Worm (Caenorhabditis elegans) whole organism, L2 larva: ENCODE results near the gene ins-8.

Experiments
- C34F6.9 ChIP-seq: fragments of 150-350 bp; optimal IDR thresholded peaks from 2 replicates; lab custom pipeline; 2014; ENCODE audit warnings: missing biosample characterization, missing genetic modification characterization
- R02D3.7 ChIP-seq: fragments of 150-350 bp; optimal IDR thresholded peaks from 2 replicates; lab custom pipeline; 2014; ENCODE audit warnings: missing biosample characterization, missing genetic modification characterization
- Y55F3AM.14 ChIP-seq: fragments of 200-800 bp; sonication (Bioruptor generic); optimal IDR thresholded peaks from 2 replicates; lab custom pipeline; 2018; ENCODE audit warnings: mild to moderate bottlenecking, missing genetic modification characterization, missing compliant biosample characterization
- ZK546.5 ChIP-seq: sonication (generic microtip); optimal IDR thresholded peaks from 2 replicates; lab custom pipeline; 2017; ENCODE audit warnings: missing biosample characterization, missing genetic modification characterization
- alr-1 ChIP-seq: fragments of 150-350 bp; optimal IDR thresholded peaks from 2 replicates; lab custom pipeline; 2014; ENCODE audit warnings: missing biosample characterization, missing genetic modification characterization
- ama-1 ChIP-seq: fragments of 150-350 bp; optimal IDR thresholded peaks from 2 replicates; lab custom pipeline; 2018; ENCODE audit warnings: inconsistent platforms
- ceh-82 ChIP-seq: fragments of 150-350 bp; optimal IDR thresholded peaks from 2 replicates; lab custom pipeline; 2014; ENCODE audit warnings: missing biosample characterization, missing genetic modification characterization
- crh-2 ChIP-seq: sonication (generic microtip); optimal IDR thresholded peaks from 2 replicates; lab custom pipeline; 2017; ENCODE audit warnings: missing biosample characterization, missing genetic modification characterization
- dmd-4 ChIP-seq: sonication (generic microtip); optimal IDR thresholded peaks from 2 replicates; lab custom pipeline; 2017; ENCODE audit warnings: missing biosample characterization, missing genetic modification characterization
- egl-27 ChIP-seq: sonication (generic microtip); optimal IDR thresholded peaks from 3 replicates; lab custom pipeline; 2017; ENCODE audit warnings: missing biosample characterization, missing genetic modification reagents, missing genetic modification characterization
- elt-3 ChIP-seq: sonication (generic microtip); optimal IDR thresholded peaks from 2 replicates; lab custom pipeline; 2017; ENCODE audit warnings: missing biosample characterization, missing genetic modification characterization
- fos-1 ChIP-seq: fragments of 150-350 bp; optimal IDR thresholded peaks from 2 replicates; lab custom pipeline; 2014; ENCODE audit warnings: missing biosample characterization, missing genetic modification characterization
- gmeb-1 ChIP-seq: fragments of 150-350 bp; optimal IDR thresholded peaks from 2 replicates; lab custom pipeline; 2014; ENCODE audit warnings: missing biosample characterization, missing genetic modification characterization
- lin-11 ChIP-seq: fragments of 150-350 bp; sonication (generic microtip); optimal IDR thresholded peaks from 2 replicates; lab custom pipeline; 2014; ENCODE audit warnings: missing biosample characterization, missing genetic modification characterization, inconsistent platforms, mixed read lengths
- lin-13 ChIP-seq: fragments of 150-350 bp; optimal IDR thresholded peaks from 2 replicates; lab custom pipeline; 2014; ENCODE audit warnings: missing biosample characterization, missing genetic modification reagents, missing genetic modification characterization
- lin-39 ChIP-seq: fragments of 150-350 bp; optimal IDR thresholded peaks from 2 replicates; lab custom pipeline; 2014; ENCODE audit warnings: missing biosample characterization, missing genetic modification reagents, missing genetic modification characterization
- lsy-2 ChIP-seq, 2 experiments: fragments of 150-350 bp in 1 of 2; sonication (generic microtip) in 1 of 2; optimal IDR thresholded peaks; 2 replicates each; lab custom pipeline; 2014 to 2017; ENCODE audit warnings: missing biosample characterization in 2 of 2, missing genetic modification characterization in 2 of 2
- mab-5 ChIP-seq: fragments of 150-350 bp; optimal IDR thresholded peaks from 2 replicates; lab custom pipeline; 2014; ENCODE audit warnings: missing biosample characterization, missing genetic modification characterization
- mdl-1 ChIP-seq, 2 experiments: fragments of 150-350 bp in 1 of 2; sonication (generic microtip) in 1 of 2; optimal IDR thresholded peaks; 2 replicates each; lab custom pipeline; 2017; ENCODE audit warnings: missing biosample characterization in 2 of 2, missing genetic modification characterization in 2 of 2
- nhr-10 ChIP-seq: sonication (generic microtip); optimal IDR thresholded peaks from 2 replicates; lab custom pipeline; 2017; ENCODE audit warnings: missing biosample characterization, missing genetic modification characterization
- nhr-11 ChIP-seq: fragments of 150-350 bp; optimal IDR thresholded peaks from 2 replicates; lab custom pipeline; 2014; ENCODE audit warnings: missing biosample characterization, missing genetic modification characterization
- nhr-12 ChIP-seq: fragments of 150-350 bp; optimal IDR thresholded peaks from 2 replicates; lab custom pipeline; 2014; ENCODE audit warnings: missing biosample characterization, missing genetic modification characterization
- nhr-21 ChIP-seq: fragments of 150-350 bp; optimal IDR thresholded peaks from 2 replicates; lab custom pipeline; 2014; ENCODE audit warnings: missing biosample characterization, missing genetic modification characterization
- nhr-23 ChIP-seq: fragments of 150-350 bp; optimal IDR thresholded peaks from 2 replicates; lab custom pipeline; 2014; ENCODE audit warnings: missing biosample characterization, missing genetic modification reagents, missing genetic modification characterization
- nhr-25 ChIP-seq: fragments of 150-350 bp; sonication (generic microtip); optimal IDR thresholded peaks from 3 replicates; lab custom pipeline; 2014; ENCODE audit warnings: missing biosample characterization, missing genetic modification characterization
- nhr-77 ChIP-seq: fragments of 150-350 bp; optimal IDR thresholded peaks from 2 replicates; lab custom pipeline; 2014; ENCODE audit warnings: missing biosample characterization, missing genetic modification characterization
- peb-1 ChIP-seq: fragments of 150-350 bp; optimal IDR thresholded peaks from 2 replicates; lab custom pipeline; 2014; ENCODE audit warnings: missing biosample characterization, missing genetic modification characterization
- sem-4 ChIP-seq: fragments of 150-350 bp; optimal IDR thresholded peaks from 2 replicates; lab custom pipeline; 2014; ENCODE audit warnings: missing biosample characterization, missing genetic modification reagents, missing genetic modification characterization
- skn-1 ChIP-seq: sonication (generic microtip); optimal IDR thresholded peaks from 2 replicates; lab custom pipeline; 2017; ENCODE audit warnings: missing biosample characterization, missing genetic modification characterization
- sma-3 ChIP-seq: sonication (generic microtip); optimal IDR thresholded peaks from 2 replicates; lab custom pipeline; 2016; ENCODE audit warnings: missing genetic modification reagents, missing genetic modification characterization, missing compliant biosample characterization
- sma-9 ChIP-seq, 2 experiments: fragments of 150-350 bp in 1 of 2; sonication (generic microtip) in 1 of 2; optimal IDR thresholded peaks; 2 replicates each; lab custom pipeline; 2014 to 2016; ENCODE audit warnings: missing genetic modification characterization in 2 of 2, mild to moderate bottlenecking in 1 of 2, missing biosample characterization in 1 of 2, missing compliant biosample characterization in 1 of 2, missing genetic modification reagents in 1 of 2, moderate library complexity in 1 of 2
- snpc-4 ChIP-seq: fragments of 150-350 bp; optimal IDR thresholded peaks from 2 replicates; lab custom pipeline; 2014; ENCODE audit warnings: missing biosample characterization, missing genetic modification characterization
- unc-55 ChIP-seq: fragments of 150-350 bp; sonication (generic microtip); optimal IDR thresholded peaks from 3 replicates; lab custom pipeline; 2014; ENCODE audit warnings: missing biosample characterization, missing genetic modification reagents, missing genetic modification characterization
- unc-62 ChIP-seq: fragments of 150-350 bp; optimal IDR thresholded peaks from 2 replicates; lab custom pipeline; 2014; ENCODE audit warnings: missing biosample characterization, missing genetic modification reagents, missing genetic modification characterization
- zag-1 ChIP-seq: fragments of 150-350 bp; optimal IDR thresholded peaks from 2 replicates; lab custom pipeline; 2014; ENCODE audit warnings: missing biosample characterization, missing genetic modification characterization
- ztf-1 ChIP-seq: fragments of 200-800 bp; sonication (Bioruptor generic); conservative IDR thresholded peaks from 2 replicates; pipeline ENCODE4 v1.3.6; 2022; ENCODE audit warnings: missing genetic modification characterization, missing compliant biosample characterization
- ztf-11 ChIP-seq: sonication (generic microtip); optimal IDR thresholded peaks from 2 replicates; lab custom pipeline; 2017; ENCODE audit warnings: missing biosample characterization, missing genetic modification characterization
- ztf-4 ChIP-seq: fragments of 150-350 bp; optimal IDR thresholded peaks from 2 replicates; lab custom pipeline; 2014; ENCODE audit warnings: missing biosample characterization, missing genetic modification characterization

The ins-8 gene

DNA sequence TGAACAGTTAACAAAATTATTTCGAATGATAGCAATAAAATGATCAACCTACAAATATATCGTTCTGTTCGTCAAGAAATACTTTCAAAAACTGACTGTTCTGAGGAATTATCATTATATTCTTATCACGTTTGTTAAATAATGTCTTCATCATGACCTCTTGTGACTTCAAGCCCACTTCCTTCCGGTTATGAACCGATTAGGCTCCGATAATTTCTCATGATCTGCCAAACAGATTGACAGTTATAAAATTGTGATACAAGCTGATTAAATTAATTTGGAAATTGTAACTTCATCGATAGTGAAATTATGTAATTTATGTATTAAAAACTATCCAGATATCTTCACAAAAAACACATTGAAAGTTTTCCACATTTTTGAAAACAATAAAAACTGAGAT is at the start of gene ins-8:
ins-8 (minus strand) TSS at position 101 of the 400 bp plus-strand sequence.
- TF ChIP-seq zag-1 (tag; lab: Kevin White, UChicago) = no peak
- TF ChIP-seq nhr-10 (tag; lab: Kevin White, UChicago) = no peak
- TF ChIP-seq nhr-12 (tag; lab: Kevin White, UChicago) = no peak
- no peak for TF ChIP-seq snpc-4 (tag; lab: Kevin White, UChicago)
- no peak for TF ChIP-seq nhr-23 (tag; lab: Kevin White, UChicago)
- TF ChIP-seq lin-13 = no peak
- TF ChIP-seq egl-27 (tag; lab: Kevin White, UChicago) = no peak
- no peak for TF ChIP-seq nhr-11
- no peak for TF ChIP-seq sma-3 (GFP tag; lab: Kevin White, UChicago)
- TF ChIP-seq ZK546.5 (tag; lab: Kevin White, UChicago) = no peak
- TF ChIP-seq gmeb-1 (tag; lab: Kevin White, UChicago) = no peak
- no peak for TF ChIP-seq R02D3.7 (tag; lab: Kevin White, UChicago)
- TF ChIP-seq lin-11 (tag; lab: Kevin White, UChicago) = no peak
- TF ChIP-seq lin-39 (tag; lab: Kevin White, UChicago) = no peak
- TF ChIP-seq nhr-21 (tag; lab: Kevin White, UChicago) = no peak
- TF ChIP-seq C34F6.9 (tag; lab: Kevin White, UChicago) = no peak
- TF ChIP-seq fos-1 (tag; lab: Kevin White, UChicago) = no peak

DNA sequence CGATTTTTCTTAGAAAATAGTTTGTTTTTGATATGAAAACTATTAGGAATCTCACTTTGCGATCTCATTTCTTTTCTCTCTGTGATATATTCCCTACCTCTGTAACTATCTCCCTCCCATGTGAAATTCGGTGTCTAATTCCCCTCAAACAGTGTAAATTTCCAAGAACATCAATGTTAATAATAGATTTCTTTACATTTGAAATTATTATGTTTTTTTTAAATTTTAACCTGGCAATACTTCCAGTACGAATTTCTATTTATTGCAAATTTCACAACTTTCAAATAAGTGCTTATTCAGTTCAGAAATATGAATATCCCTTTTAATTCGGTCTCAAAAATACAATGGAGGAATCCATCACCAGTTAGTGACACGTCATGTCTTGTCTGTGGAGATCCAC is 47.6 kb upstream of the ins-8 start, which contains the start of gene nhr-100:
nhr-100 (plus strand) TSS at position 301 of the 400 bp plus-strand sequence.
- TF ChIP-seq C34F6.9 (tag; lab: Kevin White, UChicago) = no peak
- no peak for TF ChIP-seq mdl-1 (tag; optimal IDR thresholded peaks at IDR 0.05; lab: Kevin White, UChicago)
- TF ChIP-seq ZK546.5 (tag; lab: Kevin White, UChicago) = no peak
- no peak for TF ChIP-seq sma-9 (GFP tag; optimal IDR thresholded peaks at IDR 0.05; lab: Kevin White, UChicago)
- no peak for TF ChIP-seq sma-9 (tag; optimal IDR thresholded peaks at IDR 0.05; lab: Kevin White, UChicago)
- no peak for TF ChIP-seq dmd-4
- TF ChIP-seq fos-1 (tag; lab: Kevin White, UChicago) = no peak
- TF ChIP-seq ztf-4 = no peak
- no peak for TF ChIP-seq ceh-82
- TF ChIP-seq nhr-77 (tag; lab: Kevin White, UChicago) = no peak
- TF ChIP-seq crh-2 (tag; lab: Kevin White, UChicago) = no peak
- TF ChIP-seq lsy-2 (tag; optimal IDR thresholded peaks at IDR 0.05; lab: Kevin White, UChicago) = no peak
- no peak for TF ChIP-seq skn-1 (tag; lab: Kevin White, UChicago)
- TF ChIP-seq mab-5 = no peak
- no peak for TF ChIP-seq nhr-12 (tag; lab: Kevin White, UChicago)
- TF ChIP-seq nhr-25 (tag; lab: Kevin White, UChicago) = no peak
- no peak for TF ChIP-seq unc-55 (GFP tag; lab: Kevin White, UChicago)
- TF ChIP-seq nhr-21 (tag; lab: Kevin White, UChicago) = no peak
- no peak for TF ChIP-seq sem-4
- no peak for TF ChIP-seq lin-39 (tag; lab: Kevin White, UChicago)

DNA sequence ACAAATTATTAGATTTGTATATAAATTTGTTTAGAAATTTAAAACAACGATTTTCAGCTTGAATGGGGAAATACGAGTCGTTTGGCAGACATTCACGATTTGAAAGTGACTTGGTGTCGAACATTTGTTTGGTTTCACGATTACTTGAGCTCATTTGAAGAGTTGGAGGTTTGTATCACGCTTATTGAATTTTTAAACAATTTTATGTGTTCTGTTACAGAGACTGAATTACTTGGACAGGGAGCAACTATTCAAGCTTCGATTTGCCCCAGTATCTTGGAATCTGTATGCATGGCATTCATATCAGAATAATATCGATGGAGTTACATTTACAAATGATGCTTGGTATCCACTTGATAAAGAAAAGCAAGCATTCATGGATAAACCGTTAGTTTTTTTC is 46.5 kb upstream of the ins-8 start:
- TF ChIP-seq nhr-77 (tag; lab: Kevin White, UChicago) (no peak), lin-13 (no peak), unc-62 (GFP tag; lab: Kevin White, UChicago) (no peak), nhr-10 (tag; lab: Kevin White, UChicago) (no peak), sma-3 (GFP tag; lab: Kevin White, UChicago) (no peak), ztf-11 (tag; lab: Kevin White, UChicago) (no peak), dmd-4 (no peak), crh-2 (tag; lab: Kevin White, UChicago) (no peak), nhr-21 (tag; lab: Kevin White, UChicago) (no peak), ama-1 (lab: Kevin White, UChicago) (no peak), fos-1 (tag; lab: Kevin White, UChicago) (no peak), ztf-1 (no peak), peb-1 (tag; lab: Kevin White, UChicago) (no peak), elt-3 (no peak), ceh-82 (no peak), mab-5 (no peak), alr-1 (tag; lab: Kevin White, UChicago) (no peak), Y55F3AM.14 (no peak), skn-1 (tag; lab: Kevin White, UChicago) (no peak)
